Fruit fly (Drosophila melanogaster): Measurements from ENCODE around the gene Sec20.
A peak's percentile ranks its signal among the peaks of the same experiment; 100 is the strongest.

Gene Sec20

dm6 chr3R:5821243-5821642, 3.1 kb downstream of the Sec20 start, which contains the start of gene Hpr1:
TSS of gene Hpr1 (minus strand) at chr3R:5821440.
- TF ChIP-seq CG15336 (GFP tag; IDR thresholded peaks at IDR 0.05) (no peak), Eip78C (GFP tag) (peak; percentile 61), fkh (GFP tag; optimal IDR thresholded peaks at IDR 0.05) (no peak), CG10669 (GFP tag; optimal IDR thresholded peaks at IDR 0.05) (no peak), CG3032 (tag; optimal IDR thresholded peaks at IDR 0.05) (no peak), CG34406 (GFP tag; optimal IDR thresholded peaks at IDR 0.05) (no peak)

DNA sequence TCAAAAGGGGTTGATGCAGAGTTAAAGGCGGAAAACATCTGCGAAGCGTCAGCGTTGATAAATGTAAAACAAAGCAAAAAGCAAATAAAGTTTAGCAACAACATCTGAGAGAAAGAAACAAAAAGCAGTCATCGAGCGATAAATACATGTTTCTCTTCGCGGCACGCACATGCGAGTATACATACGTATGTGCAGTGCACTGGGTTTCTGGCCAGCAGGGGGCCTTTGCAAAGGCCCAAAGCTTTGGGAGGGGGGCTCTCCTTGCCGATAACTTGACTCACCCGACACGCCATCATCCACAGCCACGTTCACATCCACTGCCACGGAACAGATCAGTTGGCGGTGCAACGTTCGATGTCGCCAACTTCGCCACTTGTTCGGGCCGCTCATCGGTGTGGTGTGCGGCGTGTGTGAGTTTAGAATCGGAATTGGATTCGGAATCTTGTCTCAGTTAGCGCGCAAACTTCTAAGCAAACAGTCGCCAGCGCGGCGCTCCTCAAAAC, 11.1 kb downstream of the Sec20 start, which contains the start of gene CG42675:
TSS of gene CG42675 (plus strand) at position 453 of the 503 bp plus-strand sequence.
- TF ChIP-seq CG6163 (GFP tag; IDR thresholded peaks at IDR 0.05) = 0 out of 3 replicates have a peak, but pooled peaks have one; percentile 23
- TF ChIP-seq eg (GFP tag; IDR thresholded peaks at IDR 0.05) = peak; percentile 39; the same call in 1 of the 3 replicates
- TF ChIP-seq CG10669 (GFP tag; optimal IDR thresholded peaks at IDR 0.05) = no peak
- TF ChIP-seq Eip78C (GFP tag) = peak; percentile 59
- 0 out of 2 replicates have a peak, but pooled peaks have one; percentile 32 for TF ChIP-seq CG15336 (GFP tag; IDR thresholded peaks at IDR 0.05)
- no peak for TF ChIP-seq CG16779 (tag; optimal IDR thresholded peaks at IDR 0.05)
- no peak for TF ChIP-seq CG6808 (GFP tag; optimal IDR thresholded peaks at IDR 0.05)
- TF ChIP-seq ss (GFP tag; optimal IDR thresholded peaks at IDR 0.05) = peak in 1 of 2 experiments; percentile 83
- TF ChIP-seq CG1621 (tag; optimal IDR thresholded peaks at IDR 0.05) = peak; percentile 4

DNA sequence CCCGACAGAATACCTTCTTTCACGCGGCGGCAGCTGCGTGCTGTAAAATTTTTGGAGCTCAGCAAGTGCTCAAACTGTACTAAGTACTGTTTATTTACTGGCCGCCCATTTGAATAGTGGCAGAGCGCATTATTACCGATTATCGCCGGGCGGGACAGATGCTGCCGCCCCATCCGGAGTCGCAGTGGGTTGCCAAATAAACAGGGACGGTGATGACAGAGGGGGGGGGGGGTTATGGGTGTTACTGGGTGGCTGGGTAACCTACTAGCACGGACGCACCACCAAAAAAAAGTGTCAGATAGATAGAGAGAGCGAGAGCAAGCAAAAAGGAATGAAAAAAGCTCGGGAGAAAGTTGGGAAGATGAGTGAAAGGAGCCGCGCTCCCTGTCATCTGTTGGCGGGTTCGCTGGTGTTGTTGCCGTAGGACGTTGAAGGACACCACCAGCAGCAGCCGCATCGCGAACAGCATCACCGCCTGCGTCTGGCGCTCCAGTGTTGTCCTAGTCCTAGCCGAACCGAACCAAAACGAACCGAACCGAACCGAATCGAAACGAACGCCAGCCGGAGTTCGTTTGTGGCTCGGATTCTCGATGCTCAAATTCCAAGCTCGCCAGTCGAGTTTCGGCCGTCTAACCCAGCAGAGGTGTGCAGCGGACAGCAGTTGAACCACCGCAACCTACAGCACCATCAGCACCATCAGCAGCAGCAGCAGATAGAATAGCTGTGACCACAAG, 22.5 kb downstream of the Sec20 start, which contains the start of gene CG11000:
TSS of gene CG11000 (plus strand) at position 626 of the 734 bp plus-strand sequence.
- TF ChIP-seq topi (GFP tag; optimal IDR thresholded peaks at IDR 0.05) = no peak
- TF ChIP-seq CG8632 (GFP tag; optimal IDR thresholded peaks at IDR 0.05) = no peak
- TF ChIP-seq OdsH (GFP tag; optimal IDR thresholded peaks at IDR 0.05) = no peak
- no peak for TF ChIP-seq CG8119 (GFP tag; IDR thresholded peaks at IDR 0.05)
- TF ChIP-seq CG15336 (GFP tag; IDR thresholded peaks at IDR 0.05) = no peak
- no peak for TF ChIP-seq Eip78C (GFP tag)
- TF ChIP-seq dsx (GFP tag; optimal IDR thresholded peaks at IDR 0.05; ENCODE audit: poor library complexity, severe bottlenecking) = no peak
- TF ChIP-seq CG10631 (GFP tag; optimal IDR thresholded peaks at IDR 0.05) = no peak
- no peak for TF ChIP-seq achi (GFP tag; optimal IDR thresholded peaks at IDR 0.05)
- TF ChIP-seq CG4318 (GFP tag; optimal IDR thresholded peaks at IDR 0.05) = no peak
- no peak for TF ChIP-seq acj6 (GFP tag; optimal IDR thresholded peaks at IDR 0.05)
- TF ChIP-seq fd59A (GFP tag; optimal IDR thresholded peaks at IDR 0.05) = no peak
- no peak for TF ChIP-seq spab (GFP tag; optimal IDR thresholded peaks at IDR 0.05)
- TF ChIP-seq Gug (GFP tag; IDR thresholded peaks at IDR 0.05) = no peak

DNA sequence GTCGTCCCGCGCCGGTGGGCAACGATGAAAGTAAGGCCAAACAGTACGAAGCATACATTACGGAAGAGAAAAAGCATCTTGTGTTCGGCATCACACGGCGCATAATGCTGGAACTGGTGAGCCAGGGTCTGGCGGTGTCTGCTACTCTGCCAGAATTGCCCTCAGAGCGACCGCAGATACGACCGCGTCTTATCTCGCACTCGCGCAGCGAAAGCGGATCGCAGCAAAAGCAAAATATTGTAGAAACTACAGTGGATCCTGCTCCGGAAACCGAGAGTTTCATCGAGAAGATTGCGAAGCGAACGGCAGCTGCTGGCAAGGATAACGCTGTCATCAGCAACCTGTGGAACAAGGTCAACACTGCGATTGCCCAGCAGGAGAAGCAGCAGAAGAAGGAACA, 26.6 kb downstream of the Sec20 start:
- peak; percentile 94 for TF ChIP-seq svp (GFP tag)
- no peak for TF ChIP-seq fd85E (GFP tag; optimal IDR thresholded peaks at IDR 0.05)

- peak; percentile 45 for TF ChIP-seq svp (GFP tag)
- TF ChIP-seq CG6808 (GFP tag; optimal IDR thresholded peaks at IDR 0.05) = no peak
Observed at dm6 chr3R:5794267-5795089, 29.9 kb downstream of the Sec20 start, which contains the start of the genes PSMG1 and CG10979. TSS of gene PSMG1 (minus strand) at chr3R:5794317. TSS of gene CG10979 (plus strand) at chr3R:5794705.

dm6 chr3R:5791497-5791896, 32.8 kb downstream of the Sec20 start, which contains the start of gene Hpf1:
TSS of gene Hpf1 (plus strand) at chr3R:5791879.
- TF ChIP-seq esn (GFP tag; optimal IDR thresholded peaks at IDR 0.05) (peak; percentile 100), acj6 (GFP tag; optimal IDR thresholded peaks at IDR 0.05) (peak; percentile 99), salr (GFP tag; optimal IDR thresholded peaks at IDR 0.05) (peak; percentile 98 to 99), vri (GFP tag; optimal IDR thresholded peaks at IDR 0.05) (peak; percentile 99), Hr38 (GFP tag; optimal IDR thresholded peaks at IDR 0.05) (peak; percentile 93), CG9139 (GFP tag; optimal IDR thresholded peaks at IDR 0.05) (peak; percentile 96), eg (GFP tag; IDR thresholded peaks at IDR 0.05) (peak; percentile 99), Blimp-1 (GFP tag; optimal IDR thresholded peaks at IDR 0.05) (peak; percentile 95), Sox14 (GFP tag; optimal IDR thresholded peaks at IDR 0.05) (peak; percentile 99), lz (GFP tag; optimal IDR thresholded peaks at IDR 0.05) (peak; percentile 99), CG1621 (tag; optimal IDR thresholded peaks at IDR 0.05) (peak; percentile 99), CG6276 (GFP tag; optimal IDR thresholded peaks at IDR 0.05) (peak; percentile 99), CG6854 (GFP tag; optimal IDR thresholded peaks at IDR 0.05) (peak; percentile 98), CG6808 (GFP tag; optimal IDR thresholded peaks at IDR 0.05) (peak; percentile 98), CG8319 (GFP tag; optimal IDR thresholded peaks at IDR 0.05) (peak; percentile 99), CG10631 (GFP tag; optimal IDR thresholded peaks at IDR 0.05) (peak; percentile 99), CG6163 (GFP tag; IDR thresholded peaks at IDR 0.05) (peak; percentile 98), svp (GFP tag) (peak; percentile 100)

All from whole organism, prepupa.